Worm (Caenorhabditis elegans): ENCODE data around the gene clc-12.

DNA sequence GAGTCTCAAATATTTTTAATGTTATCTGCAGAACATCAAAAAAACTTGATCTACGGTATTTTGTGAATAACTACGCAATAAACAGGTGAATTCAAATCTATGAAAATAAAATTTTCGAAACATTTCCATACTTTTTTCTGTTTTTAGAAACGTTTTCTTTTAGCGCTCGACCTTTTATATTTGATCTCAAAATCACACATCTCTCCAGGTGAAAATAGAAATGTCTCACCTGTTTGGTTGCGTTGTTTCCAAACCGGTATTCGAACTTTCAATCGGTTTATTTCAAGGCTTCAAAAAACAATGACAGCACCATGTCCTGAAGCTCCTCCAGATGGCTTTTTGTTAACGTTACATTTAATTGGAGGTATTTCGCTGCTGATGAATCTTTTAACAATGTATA, 8.0 kb downstream of the clc-12 start, which contains the start of gene sri-9:
- TF ChIP-seq daf-16 (GFP tag; optimal IDR thresholded peaks at IDR 0.05) (no peak), daf-16 (tag; optimal IDR thresholded peaks at IDR 0.05) (no peak), fkh-10 (GFP tag; optimal IDR thresholded peaks at IDR 0.05) (no peak), nhr-25 (tag; optimal IDR thresholded peaks at IDR 0.05; ENCODE audit: borderline replicate concordance, insufficient read depth) (no peak)
